Fruit fly (Drosophila melanogaster): ENCODE data around the gene CG31709.

- no peak for TF ChIP-seq Myc (optimal IDR thresholded peaks at IDR 0.05)
- no peak for TF ChIP-seq dl (GFP tag; optimal IDR thresholded peaks at IDR 0.05; ENCODE audit: insufficient read depth in 1 of 2, partially characterized antibody in 2 of 2)
These were observed 21.6 kb downstream of the CG31709 start for dm6 chr2L:9557858-9558257.

All from whole organism, wandering third instar larva.